Fruit fly (Drosophila melanogaster) whole organism, embryonic: ENCODE results near the gene CG17637.

ENCODE experiments used
- Ada2b ChIP-seq: fragments of 200-800 bp; sonication (Bioruptor generic); IDR thresholded peaks from 2 replicates; pipeline ENCODE4 v1.3.6; 2022; ENCODE audit warnings: missing biosample characterization, missing genetic modification characterization
- CG10267 ChIP-seq: fragments of 200-800 bp; sonication (Bioruptor generic); optimal IDR thresholded peaks from 2 replicates; lab custom pipeline; 2018; ENCODE audit warnings: missing biosample characterization, mild to moderate bottlenecking, missing genetic modification characterization, moderate library complexity
- CG10321 ChIP-seq: fragments of 200-800 bp; sonication (Bioruptor generic); IDR thresholded peaks from 2 replicates; pipeline ENCODE4 v1.3.6; 2022; ENCODE audit warnings: missing biosample characterization, missing genetic modification characterization
- CG10654 ChIP-seq: fragments of 200-800 bp; sonication (Bioruptor generic); optimal IDR thresholded peaks from 2 replicates; lab custom pipeline; 2016; ENCODE audit warnings: missing biosample characterization, missing genetic modification characterization
- CG11456 ChIP-seq: fragments of 200-800 bp; sonication (Bioruptor generic); IDR thresholded peaks from 3 replicates; pipeline ENCODE4 v1.3.6; 2022; ENCODE audit warnings: missing biosample characterization, missing genetic modification characterization
- CG12744 ChIP-seq: fragments of 200-800 bp; sonication (Bioruptor generic); optimal IDR thresholded peaks from 2 replicates; lab custom pipeline; 2016; ENCODE audit warnings: missing biosample characterization, missing genetic modification characterization
- CG13296 ChIP-seq: fragments of 200-800 bp; sonication (Bioruptor generic); optimal IDR thresholded peaks from 3 replicates; lab custom pipeline; 2018; ENCODE audit warnings: missing biosample characterization, mild to moderate bottlenecking, missing genetic modification characterization
- CG15696 ChIP-seq: fragments of 200-800 bp; sonication (Bioruptor generic); optimal IDR thresholded peaks from 2 replicates; lab custom pipeline; 2019; ENCODE audit warnings: missing biosample characterization, mild to moderate bottlenecking, missing genetic modification characterization, moderate library complexity
- CG17328 ChIP-seq: fragments of 200-800 bp; sonication (Bioruptor generic); IDR thresholded peaks from 2 replicates; pipeline ENCODE4 v1.3.6; 2022; ENCODE audit warnings: missing biosample characterization, missing genetic modification characterization
- CG17612 ChIP-seq: fragments of 200-800 bp; sonication (Bioruptor generic); IDR thresholded peaks from 2 replicates; pipeline ENCODE4 v1.3.6; 2022; ENCODE audit warnings: missing biosample characterization, missing genetic modification characterization
- CG18476 ChIP-seq: fragments of 200-800 bp; sonication (Bioruptor generic); optimal IDR thresholded peaks from 2 replicates; lab custom pipeline; 2016; ENCODE audit warnings: missing biosample characterization, mild to moderate bottlenecking, missing genetic modification characterization
- CG18599 ChIP-seq: fragments of 200-800 bp; sonication (Bioruptor generic); optimal IDR thresholded peaks from 3 replicates; lab custom pipeline; 2017; ENCODE audit warnings: missing biosample characterization, missing genetic modification characterization, mild to moderate bottlenecking, moderate library complexity, missing genetic modification reagents
- CG2116 ChIP-seq: fragments of 200-800 bp; sonication (Bioruptor generic); optimal IDR thresholded peaks from 3 replicates; lab custom pipeline; 2018; ENCODE audit warnings: missing biosample characterization, mild to moderate bottlenecking, missing genetic modification characterization
- CG2678 ChIP-seq: fragments of 200-800 bp; sonication (Bioruptor generic); optimal IDR thresholded peaks from 3 replicates; lab custom pipeline; 2019; ENCODE audit warnings: missing biosample characterization, mild to moderate bottlenecking, missing genetic modification characterization, moderate library complexity
- CG3995 ChIP-seq: fragments of 200-800 bp; sonication (Bioruptor generic); optimal IDR thresholded peaks from 3 replicates; lab custom pipeline; 2016; ENCODE audit warnings: missing biosample characterization, missing genetic modification characterization
- CG4424 ChIP-seq: fragments of 200-800 bp; sonication (Bioruptor generic); optimal IDR thresholded peaks from 3 replicates; lab custom pipeline; 2016; ENCODE audit warnings: missing biosample characterization, missing genetic modification characterization
- CG4707 ChIP-seq: fragments of 200-800 bp; sonication (Bioruptor generic); optimal IDR thresholded peaks from 2 replicates; lab custom pipeline; 2018; ENCODE audit warnings: missing biosample characterization, mild to moderate bottlenecking, missing genetic modification characterization, moderate library complexity
- CG8478 ChIP-seq: fragments of >200 bp; optimal IDR thresholded peaks from 2 replicates; lab custom pipeline; 2018
- CG9727 ChIP-seq: fragments of 200-800 bp; sonication (Bioruptor generic); optimal IDR thresholded peaks from 3 replicates; lab custom pipeline; 2017; ENCODE audit warnings: missing biosample characterization, mild to moderate bottlenecking, missing genetic modification characterization
- Dp ChIP-seq: fragments of 200-800 bp; sonication (Bioruptor generic); optimal IDR thresholded peaks from 2 replicates; lab custom pipeline; 2018; ENCODE audit warnings: missing biosample characterization, mild to moderate bottlenecking, missing genetic modification characterization, moderate library complexity
- Elba2 ChIP-seq: fragments of 200-800 bp; sonication (Bioruptor generic); optimal IDR thresholded peaks from 3 replicates; lab custom pipeline; 2016; ENCODE audit warnings: missing biosample characterization, missing genetic modification characterization
- H2.0 ChIP-seq: fragments of 200-800 bp; sonication (Bioruptor generic); IDR thresholded peaks from 2 replicates; pipeline ENCODE4 v1.3.6; 2022; ENCODE audit warnings: missing biosample characterization, missing genetic modification characterization
- Hand ChIP-seq: fragments of 200-800 bp; sonication (Bioruptor generic); optimal IDR thresholded peaks from 2 replicates; lab custom pipeline; 2017; ENCODE audit warnings: mild to moderate bottlenecking, missing biosample characterization, missing genetic modification reagents, missing genetic modification characterization
- MESR4 ChIP-seq: fragments of 200-800 bp; sonication (Bioruptor generic); optimal IDR thresholded peaks from 2 replicates; lab custom pipeline; 2018; ENCODE audit warnings: missing biosample characterization, mild to moderate bottlenecking, missing genetic modification characterization, moderate library complexity
- Mad ChIP-seq: fragments of 200-800 bp; sonication (Bioruptor generic); optimal IDR thresholded peaks from 2 replicates; lab custom pipeline; 2016; ENCODE audit warnings: missing biosample characterization, missing genetic modification characterization
- NC2β ChIP-seq: fragments of 200-800 bp; sonication (Bioruptor generic); optimal IDR thresholded peaks from 2 replicates; lab custom pipeline; 2016; ENCODE audit warnings: missing biosample characterization, missing genetic modification characterization
- Neu2 ChIP-seq: fragments of 200-800 bp; sonication (Bioruptor generic); optimal IDR thresholded peaks from 3 replicates; lab custom pipeline; 2016; ENCODE audit warnings: missing biosample characterization, missing genetic modification characterization, borderline replicate concordance
- NfI ChIP-seq: fragments of 200-800 bp; sonication (Bioruptor generic); optimal IDR thresholded peaks from 3 replicates; lab custom pipeline; 2018; ENCODE audit warnings: missing biosample characterization, mild to moderate bottlenecking, missing genetic modification characterization, moderate library complexity
- Rx ChIP-seq: fragments of 200-800 bp; sonication (Bioruptor generic); IDR thresholded peaks from 2 replicates; pipeline ENCODE4 v1.3.6; 2022; ENCODE audit warnings: missing biosample characterization, missing genetic modification characterization
- TFAM ChIP-seq: fragments of 200-800 bp; sonication (Bioruptor generic); optimal IDR thresholded peaks from 2 replicates; lab custom pipeline; 2017; ENCODE audit warnings: missing biosample characterization, missing genetic modification characterization, inconsistent platforms
- Xrp1 ChIP-seq: fragments of 200-800 bp; sonication (Bioruptor generic); IDR thresholded peaks from 2 replicates; pipeline ENCODE4 v1.3.6; 2022; ENCODE audit warnings: missing biosample characterization, missing genetic modification characterization
- bab2 ChIP-seq: fragments of 200-800 bp; sonication (Bioruptor generic); optimal IDR thresholded peaks from 2 replicates; lab custom pipeline; 2016; ENCODE audit warnings: missing biosample characterization, missing genetic modification characterization
- caup ChIP-seq: fragments of 200-800 bp; sonication (Bioruptor generic); optimal IDR thresholded peaks from 3 replicates; lab custom pipeline; 2017; ENCODE audit warnings: missing biosample characterization, mild to moderate bottlenecking, missing genetic modification characterization, moderate library complexity; ENCODE audit not compliant: severe bottlenecking
- esg ChIP-seq: fragments of 200-800 bp; sonication (Bioruptor generic); conservative IDR thresholded peaks from 2 replicates; pipeline ENCODE4 v1.3.6; 2022; ENCODE audit warnings: missing biosample characterization, missing genetic modification characterization
- exex ChIP-seq: fragments of 200-800 bp; sonication (Bioruptor generic); optimal IDR thresholded peaks from 4 replicates; lab custom pipeline; 2018; ENCODE audit warnings: missing biosample characterization, mild to moderate bottlenecking, missing genetic modification characterization, moderate library complexity
- fd3F ChIP-seq: fragments of 200-800 bp; sonication (Bioruptor generic); optimal IDR thresholded peaks from 2 replicates; lab custom pipeline; 2018; ENCODE audit warnings: missing biosample characterization, mild to moderate bottlenecking, missing genetic modification characterization, moderate library complexity
- fd96Cb ChIP-seq: fragments of 200-800 bp; sonication (Bioruptor generic); optimal IDR thresholded peaks from 2 replicates; lab custom pipeline; 2018; ENCODE audit warnings: missing biosample characterization, mild to moderate bottlenecking, missing genetic modification characterization, moderate library complexity
- fu2 ChIP-seq: fragments of 200-800 bp; sonication (Bioruptor generic); optimal IDR thresholded peaks from 2 replicates; lab custom pipeline; 2016; ENCODE audit warnings: missing biosample characterization, missing genetic modification characterization
- gcm ChIP-seq: fragments of 200-800 bp; sonication (Bioruptor generic); optimal IDR thresholded peaks from 2 replicates; lab custom pipeline; 2019; ENCODE audit warnings: missing biosample characterization, mild to moderate bottlenecking, missing genetic modification characterization, moderate library complexity
- jigr1 ChIP-seq: fragments of 200-800 bp; sonication (Bioruptor generic); IDR thresholded peaks from 3 replicates; pipeline ENCODE4 v1.3.6; 2022; ENCODE audit warnings: missing biosample characterization, missing genetic modification characterization
- jing ChIP-seq: fragments of 200-800 bp; sonication (Bioruptor generic); optimal IDR thresholded peaks from 2 replicates; lab custom pipeline; 2018; ENCODE audit warnings: missing biosample characterization, mild to moderate bottlenecking, missing genetic modification characterization
- jumu ChIP-seq: fragments of 200-800 bp; sonication (Bioruptor generic); optimal IDR thresholded peaks from 3 replicates; lab custom pipeline; 2016; ENCODE audit warnings: missing biosample characterization, missing genetic modification characterization
- ken ChIP-seq: fragments of 200-800 bp; sonication (Bioruptor generic); IDR thresholded peaks from 3 replicates; pipeline ENCODE4 v1.3.6; 2022; ENCODE audit warnings: missing biosample characterization, missing genetic modification characterization
- oc ChIP-seq: fragments of 200-800 bp; sonication (Bioruptor generic); optimal IDR thresholded peaks from 2 replicates; lab custom pipeline; 2018; ENCODE audit warnings: missing biosample characterization, mild to moderate bottlenecking, missing genetic modification characterization, moderate library complexity
- ranshi ChIP-seq: fragments of 200-800 bp; sonication (Bioruptor generic); IDR thresholded peaks from 2 replicates; pipeline ENCODE4 v1.3.6; 2022; ENCODE audit warnings: missing biosample characterization, missing genetic modification characterization
- scrt ChIP-seq: fragments of 200-800 bp; sonication (Bioruptor generic); optimal IDR thresholded peaks from 2 replicates; lab custom pipeline; 2018; ENCODE audit warnings: missing biosample characterization, mild to moderate bottlenecking, missing genetic modification characterization, moderate library complexity
- seq ChIP-seq: fragments of 200-800 bp; sonication (Bioruptor generic); IDR thresholded peaks from 2 replicates; pipeline ENCODE4 v1.3.6; 2022; ENCODE audit warnings: missing biosample characterization, missing genetic modification characterization
- ssp ChIP-seq: fragments of 200-800 bp; sonication (Bioruptor generic); IDR thresholded peaks from 2 replicates; pipeline ENCODE4 v1.3.6; 2022; ENCODE audit warnings: missing biosample characterization, missing genetic modification characterization
- vnd ChIP-seq: fragments of 200-800 bp; sonication (Bioruptor generic); IDR thresholded peaks from 3 replicates; pipeline ENCODE4 v1.3.6; 2022; ENCODE audit warnings: missing biosample characterization, missing genetic modification characterization; ENCODE audit not compliant: partially characterized antibody
- zfh1 ChIP-seq: fragments of 200-800 bp; sonication (Bioruptor generic); IDR thresholded peaks from 3 replicates; pipeline ENCODE4 v1.3.6; 2022; ENCODE audit warnings: missing biosample characterization, missing genetic modification characterization

The CG17637 gene

DNA sequence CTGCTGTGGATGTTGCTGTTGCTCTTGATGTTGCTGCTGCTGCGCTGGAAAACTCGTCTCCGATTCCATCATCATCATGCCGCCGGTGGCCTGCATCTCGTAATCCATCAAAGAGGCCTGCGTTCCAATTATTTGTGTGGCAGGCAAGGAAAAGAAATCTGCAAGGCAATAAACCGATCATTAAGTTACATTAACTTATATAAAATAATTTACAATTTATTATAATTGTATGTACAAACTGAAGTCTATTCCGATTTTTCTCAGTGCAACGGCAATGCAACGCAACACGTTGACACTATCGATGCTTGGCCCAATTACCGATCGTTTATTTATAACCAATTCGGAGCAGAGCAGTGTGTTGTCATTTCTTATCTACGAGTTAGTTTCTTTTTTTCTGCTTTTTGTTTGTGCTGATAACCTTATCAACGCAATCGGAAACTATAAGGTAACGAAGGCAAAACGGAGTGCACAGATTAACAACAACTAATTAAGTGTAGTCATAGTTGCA, 32.9 kb upstream of the CG17637 start (continued):
- TF ChIP-seq Xrp1 (peak; percentile 53; the same call in 1 of the 2 replicates), Mad (GFP tag; lab: Kevin White, UChicago) (peak; percentile 13), NC2β (GFP tag; lab: Kevin White, UChicago) (no peak), CG12744 (GFP tag; lab: Kevin White, UChicago) (no peak), gcm (GFP tag; lab: Kevin White, UChicago) (peak; percentile 44), fd3F (GFP tag; lab: Kevin White, UChicago) (no peak), CG2678 (tag; lab: Kevin White, UChicago) (peak; percentile 38), ken (GFP tag; lab: Robert Waterston, UW) (peak; percentile 56; the same call in 1 of the 3 replicates), CG4707 (peak; percentile 53), jing (GFP tag; lab: Kevin White, UChicago) (peak; percentile 23), Rx (GFP tag; lab: Robert Waterston, UW) (peak; percentile 41; the same call in 1 of the 2 replicates), Ada2b (peak; percentile 68), CG8478 (lab: Kevin White, UChicago) (no peak), CG17328 (GFP tag; lab: Robert Waterston, UW) (peak; percentile 38; the same call in 1 of the 2 replicates), CG18476 (GFP tag; lab: Kevin White, UChicago) (peak; percentile 6), CG2116 (GFP tag; lab: Kevin White, UChicago) (peak; percentile 16), NfI (GFP tag; lab: Kevin White, UChicago) (peak; percentile 46), bab2 (GFP tag; lab: Kevin White, UChicago) (no peak), CG11456 (no peak), scrt (GFP tag; lab: Kevin White, UChicago) (peak; percentile 13), seq (GFP tag; lab: Robert Waterston, UW) (peak; percentile 69), CG13296 (peak; percentile 32), Neu2 (GFP tag; lab: Kevin White, UChicago) (no peak), jigr1 (GFP tag; lab: Robert Waterston, UW) (no peak), jumu (no peak), esg (peak; percentile 22; the same call in 1 of the 2 replicates), CG9727 (GFP tag; lab: Kevin White, UChicago) (peak; percentile 24), H2.0 (GFP tag; lab: Robert Waterston, UW) (peak; percentile 54), CG15696 (tag; lab: Kevin White, UChicago) (no peak), CG10321 (GFP tag; lab: Robert Waterston, UW) (0 out of 2 replicates have a peak, but pooled peaks have one; percentile 19), caup (GFP tag; lab: Kevin White, UChicago) (peak; percentile 18), Hand (GFP tag; lab: Kevin White, UChicago) (peak; percentile 9), CG18599 (GFP tag; lab: Kevin White, UChicago) (peak; percentile 41), MESR4 (GFP tag; lab: Kevin White, UChicago) (no peak), TFAM (GFP tag; lab: Kevin White, UChicago) (no peak), CG4424 (GFP tag; lab: Kevin White, UChicago) (peak; percentile 19), CG10267 (tag; lab: Kevin White, UChicago) (peak; percentile 30), vnd (GFP tag; lab: Robert Waterston, UW) (no peak), fd96Cb (tag; lab: Kevin White, UChicago) (peak; percentile 50), CG17612 (no peak), oc (tag; lab: Kevin White, UChicago) (peak; percentile 14), Elba2 (GFP tag; lab: Kevin White, UChicago) (no peak), CG3995 (GFP tag; lab: Kevin White, UChicago) (no peak), ssp (GFP tag; lab: Robert Waterston, UW) (peak; percentile 20; the same call in 1 of the 2 replicates), fu2 (GFP tag; lab: Kevin White, UChicago) (no peak), Dp (no peak), exex (tag; lab: Kevin White, UChicago) (peak; percentile 89), zfh1 (peak; percentile 65; the same call in 1 of the 3 replicates), ranshi (peak; percentile 43; the same call in 1 of the 2 replicates), CG10654 (GFP tag; lab: Kevin White, UChicago) (peak; percentile 29)
